Worm (Caenorhabditis elegans): ENCODE measurements around the gene col-10.

DNA sequence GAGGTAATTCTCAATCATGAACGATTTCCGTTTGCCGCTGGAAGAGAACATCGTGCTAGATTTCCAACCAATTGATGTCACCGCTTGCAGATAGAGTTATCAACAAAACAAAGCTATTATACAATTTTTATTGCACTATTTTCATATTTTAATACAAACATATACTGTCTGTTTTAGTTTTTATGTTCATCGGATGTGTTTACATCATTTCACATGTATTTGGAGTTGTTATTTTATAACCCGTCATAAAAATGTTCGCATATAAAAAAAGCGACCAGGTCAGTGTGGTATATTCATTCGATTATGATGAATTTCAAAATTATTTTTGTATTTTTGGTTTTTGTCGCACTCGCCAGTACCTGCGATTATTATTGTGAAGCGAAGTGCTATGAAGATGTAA, 41.9 kb downstream of the col-10 start, which contains the start of gene F21C10.11:
- TF ChIP-seq eyg-1 (tag; optimal IDR thresholded peaks at IDR 0.05), result no peak
- TF ChIP-seq ztf-16 (tag; optimal IDR thresholded peaks at IDR 0.05), result no peak

Data from whole organism, late embryonic.